Worm (Caenorhabditis elegans) whole organism, L2 larva: ENCODE data around the gene zig-10.

ENCODE experiments used
- R02D3.7 ChIP-seq: fragments of 150-350 bp; optimal IDR thresholded peaks from 2 replicates; lab custom pipeline; 2014; ENCODE audit warnings: missing biosample characterization, missing genetic modification characterization
- blmp-1 ChIP-seq: sonication (generic microtip); optimal IDR thresholded peaks from 2 replicates; lab custom pipeline; 2017; ENCODE audit warnings: missing genetic modification characterization, mild to moderate bottlenecking, missing compliant biosample characterization, antibody characterized with exemption, moderate library complexity; ENCODE audit not compliant: insufficient read depth
- crh-2 ChIP-seq: sonication (generic microtip); optimal IDR thresholded peaks from 2 replicates; lab custom pipeline; 2017; ENCODE audit warnings: missing biosample characterization, missing genetic modification characterization
- fos-1 ChIP-seq: fragments of 150-350 bp; optimal IDR thresholded peaks from 2 replicates; lab custom pipeline; 2014; ENCODE audit warnings: missing biosample characterization, missing genetic modification characterization
- lin-11 ChIP-seq: fragments of 150-350 bp; sonication (generic microtip); optimal IDR thresholded peaks from 2 replicates; lab custom pipeline; 2014; ENCODE audit warnings: missing biosample characterization, missing genetic modification characterization, inconsistent platforms, mixed read lengths
- nhr-129 ChIP-seq: fragments of 150-350 bp; optimal IDR thresholded peaks from 2 replicates; lab custom pipeline; 2014; ENCODE audit warnings: missing biosample characterization, missing genetic modification characterization
- nhr-25 ChIP-seq: fragments of 150-350 bp; sonication (generic microtip); optimal IDR thresholded peaks from 3 replicates; lab custom pipeline; 2014; ENCODE audit warnings: missing biosample characterization, missing genetic modification characterization
- sma-3 ChIP-seq: sonication (generic microtip); optimal IDR thresholded peaks from 2 replicates; lab custom pipeline; 2016; ENCODE audit warnings: missing genetic modification reagents, missing genetic modification characterization, missing compliant biosample characterization
- sma-9 ChIP-seq, 2 experiments: fragments of 150-350 bp in 1 of 2; sonication (generic microtip) in 1 of 2; optimal IDR thresholded peaks; 2 replicates each; lab custom pipeline; 2014 to 2016; ENCODE audit warnings: missing genetic modification characterization in 2 of 2, mild to moderate bottlenecking in 1 of 2, missing biosample characterization in 1 of 2, missing compliant biosample characterization in 1 of 2, missing genetic modification reagents in 1 of 2, moderate library complexity in 1 of 2
- ztf-1 ChIP-seq: fragments of 200-800 bp; sonication (Bioruptor generic); conservative IDR thresholded peaks from 2 replicates; pipeline ENCODE4 v1.3.6; 2022; ENCODE audit warnings: missing genetic modification characterization, missing compliant biosample characterization

The zig-10 gene

DNA sequence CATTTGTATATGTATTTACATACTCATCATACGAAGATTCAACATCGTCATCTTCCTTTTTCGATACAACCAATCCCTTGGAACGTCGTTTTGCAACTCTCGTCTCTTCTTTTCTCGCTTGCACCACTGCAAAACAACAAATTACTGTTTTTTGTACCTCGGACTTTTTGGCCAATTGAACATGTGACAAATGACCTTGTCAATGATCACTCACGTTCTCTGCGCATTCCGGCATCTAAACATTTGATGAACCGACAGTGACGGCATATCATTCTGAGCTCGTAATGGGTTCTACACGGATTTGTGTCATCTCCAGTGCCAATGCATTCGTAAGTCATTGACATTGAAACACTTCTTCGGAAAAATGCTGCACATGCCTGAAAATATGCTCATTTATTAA is 49.7 kb downstream of the zig-10 start:
- TF ChIP-seq fos-1 (tag; lab: Kevin White, UChicago) = no peak
- TF ChIP-seq sma-9 (GFP tag; optimal IDR thresholded peaks at IDR 0.05; lab: Kevin White, UChicago) = peak; percentile 33
- no peak for TF ChIP-seq sma-9 (tag; optimal IDR thresholded peaks at IDR 0.05; lab: Kevin White, UChicago)
- TF ChIP-seq nhr-25 (tag; lab: Kevin White, UChicago) = peak; percentile 40
- peak; percentile 37 for TF ChIP-seq nhr-129 (tag; lab: Kevin White, UChicago)
- peak; percentile 32 for TF ChIP-seq sma-3 (GFP tag; lab: Kevin White, UChicago)
- TF ChIP-seq, all 48 proteins: peak for 4

DNA sequence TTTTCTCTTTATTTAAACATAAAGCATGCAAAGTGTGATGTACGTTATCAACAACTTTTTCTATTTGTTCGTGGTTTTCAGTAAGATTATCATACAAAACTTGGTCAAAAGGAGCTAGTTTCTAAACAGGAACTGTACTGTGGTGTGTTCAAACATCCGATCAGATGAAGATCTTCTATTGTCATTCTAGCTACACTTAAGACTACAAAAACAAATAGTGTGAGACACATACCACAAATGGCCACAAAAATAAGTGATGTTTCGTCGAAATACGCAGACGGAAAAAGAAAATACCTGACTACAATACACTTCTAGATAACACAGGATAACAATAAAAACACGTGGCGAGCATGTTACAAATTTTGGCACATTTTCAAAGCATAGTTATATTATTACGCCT is 50.1 kb downstream of the zig-10 start:
- TF ChIP-seq fos-1 (tag; lab: Kevin White, UChicago) (peak; percentile 59), lin-11 (no peak), nhr-25 (tag; lab: Kevin White, UChicago) (peak; percentile 47), R02D3.7 (no peak), crh-2 (peak; percentile 27)

DNA sequence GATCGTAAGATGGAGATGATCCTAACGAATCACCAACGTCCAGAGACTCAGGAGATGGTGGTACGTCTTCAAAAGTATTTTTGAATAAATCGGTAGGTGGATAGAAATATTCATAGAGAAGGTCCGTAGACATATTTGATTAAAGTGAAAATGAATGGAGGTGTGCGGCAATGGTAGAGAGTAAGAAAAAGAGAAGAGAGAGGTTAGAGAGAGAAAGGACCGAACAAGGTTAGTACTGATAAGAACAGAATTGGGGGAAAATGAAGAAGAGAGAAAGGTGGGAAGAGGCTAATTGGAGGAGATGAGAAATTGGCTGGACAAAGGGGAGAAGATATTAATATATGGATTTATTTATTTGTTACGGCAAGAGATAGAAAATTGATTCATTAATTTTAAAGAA is 51.1 kb downstream of the zig-10 start, which contains the start of gene nhr-22:
nhr-22 (minus strand) TSS at position 137 of the 400 bp plus-strand sequence.
- TF ChIP-seq fos-1 (tag; lab: Kevin White, UChicago) (peak; percentile 62), ztf-1 (GFP tag; lab: Robert Waterston, UW) (no peak), blmp-1 (tag; lab: Kevin White, UChicago) (peak; percentile 24)
